Worm (Caenorhabditis elegans) whole organism, late embryonic: ENCODE measurements around the gene C35A5.5.

Experiments used
- ahr-1 ChIP-seq: sonication (generic microtip); optimal IDR thresholded peaks from 2 replicates; lab custom pipeline; 2016; ENCODE audit warnings: missing genetic modification characterization, missing compliant biosample characterization
- ama-1 ChIP-seq: fragments of 150-350 bp; optimal IDR thresholded peaks from 2 replicates; lab custom pipeline; 2014
- ceh-14 ChIP-seq: sonication (generic microtip); optimal IDR thresholded peaks from 2 replicates; lab custom pipeline; 2016; ENCODE audit warnings: missing genotype, missing genetic modification characterization, missing compliant biosample characterization
- elt-2 ChIP-seq: sonication (generic microtip); optimal IDR thresholded peaks from 2 replicates; lab custom pipeline; 2016; ENCODE audit warnings: missing genetic modification reagents, missing genetic modification characterization, missing compliant biosample characterization
- lim-6 ChIP-seq: sonication (generic microtip); optimal IDR thresholded peaks from 2 replicates; lab custom pipeline; 2016; ENCODE audit warnings: missing genetic modification characterization, missing compliant biosample characterization
- lin-11 ChIP-seq: fragments of 200-800 bp; sonication (Bioruptor generic); optimal IDR thresholded peaks from 2 replicates; lab custom pipeline; 2018; ENCODE audit warnings: mild to moderate bottlenecking, missing genetic modification characterization, missing compliant biosample characterization
- madf-2 ChIP-seq: sonication (generic microtip); optimal IDR thresholded peaks from 2 replicates; lab custom pipeline; 2017; ENCODE audit warnings: missing genetic modification characterization, missing compliant biosample characterization
- nhr-11 ChIP-seq: fragments of 150-350 bp; optimal IDR thresholded peaks from 2 replicates; lab custom pipeline; 2014; ENCODE audit warnings: missing biosample characterization, missing genetic modification characterization
- sdc-2 ChIP-seq: sonication (generic microtip); optimal IDR thresholded peaks from 2 replicates; lab custom pipeline; 2016; ENCODE audit warnings: missing genotype, missing genetic modification characterization, missing compliant biosample characterization
- syd-9 ChIP-seq: sonication (generic microtip); optimal IDR thresholded peaks from 2 replicates; lab custom pipeline; 2016; ENCODE audit warnings: mild to moderate bottlenecking, missing genetic modification characterization, moderate library complexity, missing compliant biosample characterization
- tbx-2 ChIP-seq: sonication (generic microtip); optimal IDR thresholded peaks from 2 replicates; lab custom pipeline; 2016; ENCODE audit warnings: missing genetic modification characterization, missing compliant biosample characterization

- TF ChIP-seq lim-6 (tag; lab: Kevin White, UChicago) (no peak), madf-2 (tag; lab: Kevin White, UChicago) (no peak), sdc-2 (tag; lab: Kevin White, UChicago) (no peak), ceh-14 (tag; lab: Kevin White, UChicago) (no peak), ama-1 (lab: Kevin White, UChicago) (no peak), syd-9 (tag; lab: Kevin White, UChicago) (no peak), elt-2 (tag; lab: Kevin White, UChicago) (no peak), lin-11 (tag; lab: Kevin White, UChicago) (no peak), ahr-1 (tag; lab: Kevin White, UChicago) (no peak), nhr-11 (tag; lab: Kevin White, UChicago) (no peak), tbx-2 (tag; lab: Kevin White, UChicago) (no peak)
Observed at ce11 chrV:10475421-10475820, 30.2 kb upstream of the C35A5.5 start.
